Worm (Caenorhabditis elegans) whole organism, mixed stage, embryonic: ENCODE measurements around the gene Y77E11A.16.

Experiments used
- blmp-1 ChIP-seq: fragments of 150-350 bp; optimal IDR thresholded peaks from 2 replicates; lab custom pipeline; 2014; ENCODE audit warnings: missing biosample characterization, missing genetic modification characterization
- ceh-39 ChIP-seq: fragments of 150-350 bp; optimal IDR thresholded peaks from 2 replicates; lab custom pipeline; 2014; ENCODE audit warnings: missing biosample characterization, missing genetic modification characterization
- mab-5 ChIP-seq: fragments of 150-350 bp; optimal IDR thresholded peaks from 2 replicates; lab custom pipeline; 2014; ENCODE audit warnings: missing biosample characterization, missing genetic modification characterization
- nhr-12 ChIP-seq: fragments of 150-350 bp; optimal IDR thresholded peaks from 2 replicates; lab custom pipeline; 2014; ENCODE audit warnings: missing biosample characterization, missing genetic modification characterization
- nhr-237 ChIP-seq: fragments of 150-350 bp; optimal IDR thresholded peaks from 2 replicates; lab custom pipeline; 2014; ENCODE audit warnings: missing biosample characterization, missing genetic modification characterization
- snpc-4 ChIP-seq: fragments of 150-350 bp; optimal IDR thresholded peaks from 2 replicates; lab custom pipeline; 2014; ENCODE audit warnings: missing biosample characterization, missing genetic modification characterization
- unc-62 ChIP-seq: fragments of 150-350 bp; optimal IDR thresholded peaks from 2 replicates; lab custom pipeline; 2014; ENCODE audit warnings: missing biosample characterization, missing genetic modification reagents, missing genetic modification characterization

DNA sequence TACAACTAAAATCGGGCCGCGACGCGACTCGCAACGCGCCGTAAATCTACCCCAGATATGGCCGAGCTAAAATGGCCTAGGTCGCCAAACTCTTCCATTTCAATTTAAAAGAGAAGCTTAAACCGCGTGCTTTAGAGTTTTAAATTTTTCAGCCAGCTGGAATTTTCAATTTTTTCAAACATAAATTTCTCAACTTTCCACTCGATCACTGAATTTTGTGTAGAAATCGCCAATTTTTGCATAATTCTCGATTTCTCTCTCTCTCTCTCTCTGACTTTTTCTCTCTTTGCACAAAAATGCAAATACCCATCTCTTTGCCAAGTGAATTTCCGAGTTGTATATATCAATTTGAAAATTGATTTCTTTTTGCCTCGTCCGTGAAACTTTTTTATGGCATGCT, 38.2 kb downstream of the Y77E11A.16 start, which contains the start of gene K03H6.1:
- TF ChIP-seq nhr-12: no peak
- no peak for TF ChIP-seq unc-62 (GFP tag; lab: Kevin White, UChicago)
- no peak for TF ChIP-seq snpc-4 (tag; lab: Kevin White, UChicago)
- TF ChIP-seq blmp-1 (tag; lab: Kevin White, UChicago): no peak
- no peak for TF ChIP-seq nhr-237 (tag; lab: Kevin White, UChicago)
- TF ChIP-seq ceh-39 (tag; lab: Kevin White, UChicago): no peak
- no peak for TF ChIP-seq mab-5 (tag; lab: Kevin White, UChicago)
